Fruit fly (Drosophila melanogaster): ENCODE measurements around the gene CG2162.
A peak's percentile ranks its signal among the peaks of the same experiment; 100 is the strongest.

Gene CG2162

DNA sequence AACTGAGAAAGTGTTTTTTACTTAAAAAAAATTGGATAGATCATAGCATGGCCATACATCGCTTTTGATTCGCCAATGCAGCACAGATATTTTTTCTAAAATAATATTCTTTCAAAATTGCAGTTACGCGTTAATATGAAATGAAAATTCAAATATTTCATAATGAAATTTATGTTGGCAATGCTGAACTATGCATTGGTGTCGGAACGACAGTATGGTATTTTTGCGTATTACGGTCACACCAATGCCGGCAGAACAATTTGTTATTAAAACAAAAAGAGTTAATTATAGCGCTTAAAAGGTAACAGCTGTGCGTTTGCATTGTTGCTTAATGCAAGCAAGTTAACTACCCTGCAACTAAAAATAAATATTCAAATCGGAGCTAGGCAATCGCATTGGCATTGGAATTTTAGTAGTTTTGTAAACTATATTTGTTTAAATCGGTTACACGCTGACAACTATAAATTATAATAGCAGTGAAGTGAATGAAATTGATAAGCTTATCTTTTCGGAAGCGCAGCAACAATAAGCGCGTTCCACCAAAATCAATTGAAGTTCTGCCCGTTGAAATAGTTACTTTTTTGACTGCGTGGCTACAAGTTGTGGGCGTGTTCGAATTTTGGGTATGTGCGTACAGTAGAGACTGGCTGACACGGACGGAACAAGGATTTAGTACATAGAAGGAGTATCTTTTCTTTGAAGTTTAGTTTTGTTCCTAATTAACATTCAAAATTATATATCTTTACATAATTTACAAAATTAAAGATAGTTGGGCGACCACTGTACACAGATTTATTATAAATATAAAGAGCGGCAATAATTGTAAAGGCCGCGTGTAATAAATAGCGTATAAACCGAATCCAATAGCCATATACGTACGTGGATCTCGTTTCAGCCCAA is 7.4 kb downstream of the CG2162 start, which contains the start of gene Prx4 (continued):
- TF ChIP-seq CG4730 (GFP tag; IDR thresholded peaks at IDR 0.05) (peak; percentile 54; the same call in 1 of the 2 replicates), MESR4 (GFP tag; optimal IDR thresholded peaks at IDR 0.05) (peak; percentile 20), ind (GFP tag; optimal IDR thresholded peaks at IDR 0.05) (peak; percentile 59), ato (GFP tag; IDR thresholded peaks at IDR 0.05; ENCODE audit: partially characterized antibody) (no peak), CG2116 (GFP tag; optimal IDR thresholded peaks at IDR 0.05) (no peak), hkb (optimal IDR thresholded peaks at IDR 0.05) (no peak), hkb (GFP tag; IDR thresholded peaks at IDR 0.05) (peak; percentile 78), CG17186 (GFP tag; optimal IDR thresholded peaks at IDR 0.05) (no peak), bcd (GFP tag; optimal IDR thresholded peaks at IDR 0.05) (peak; percentile 61), CG13287 (GFP tag; IDR thresholded peaks at IDR 0.05; ENCODE audit: partially characterized antibody) (no peak; the same call in 1 of the 2 replicates), CG12219 (GFP tag; optimal IDR thresholded peaks at IDR 0.05) (peak; percentile 30), ttk (GFP tag; IDR thresholded peaks at IDR 0.05) (peak; percentile 71), CG11456 (GFP tag; IDR thresholded peaks at IDR 0.05) (peak; percentile 81), Sox100B (GFP tag; optimal IDR thresholded peaks at IDR 0.05) (peak; percentile 49), CG18262 (tag; optimal IDR thresholded peaks at IDR 0.05) (peak; percentile 71), tio (GFP tag; optimal IDR thresholded peaks at IDR 0.05) (peak; percentile 39), oc (tag; optimal IDR thresholded peaks at IDR 0.05) (peak; percentile 27), CG10654 (GFP tag; optimal IDR thresholded peaks at IDR 0.05) (peak; percentile 39), Dip2 (GFP tag; IDR thresholded peaks at IDR 0.05) (no peak), dmrt11E (tag; optimal IDR thresholded peaks at IDR 0.05) (peak; percentile 61), Atf3 (GFP tag; optimal IDR thresholded peaks at IDR 0.05) (no peak), corto (GFP tag; optimal IDR thresholded peaks at IDR 0.05) (peak; percentile 46), kni (GFP tag; optimal IDR thresholded peaks at IDR 0.05) (no peak), gcm (GFP tag; optimal IDR thresholded peaks at IDR 0.05) (peak; percentile 50), Mes4 (GFP tag; optimal IDR thresholded peaks at IDR 0.05) (peak; percentile 0), gcm2 (GFP tag; optimal IDR thresholded peaks at IDR 0.05) (no peak), gsb-n (tag; optimal IDR thresholded peaks at IDR 0.05) (peak; percentile 72), CG10366 (GFP tag; IDR thresholded peaks at IDR 0.05) (peak; percentile 81), H15 (GFP tag; IDR thresholded peaks at IDR 0.05) (peak; percentile 57; the same call in 2 of the 3 replicates), fd102C (GFP tag; optimal IDR thresholded peaks at IDR 0.05) (peak; percentile 4), jigr1 (GFP tag; IDR thresholded peaks at IDR 0.05) (0 out of 3 replicates have a peak, but pooled peaks have one; percentile 22), sd (tag; optimal IDR thresholded peaks at IDR 0.05) (peak; percentile 50), schlank (tag; optimal IDR thresholded peaks at IDR 0.05) (peak; percentile 33), Ssrp (tag; optimal IDR thresholded peaks at IDR 0.05) (peak; percentile 53), Opbp (GFP tag; IDR thresholded peaks at IDR 0.05; ENCODE audit: partially characterized antibody) (no peak), CG10462 (GFP tag; optimal IDR thresholded peaks at IDR 0.05) (no peak), CG4404 (GFP tag; IDR thresholded peaks at IDR 0.05) (0 out of 2 replicates have a peak, but pooled peaks have one; percentile 36), Poxn (GFP tag; IDR thresholded peaks at IDR 0.05) (peak; percentile 19; the same call in 1 of the 2 replicates), CG8924 (tag; optimal IDR thresholded peaks at IDR 0.05) (peak; percentile 91), CG13123 (GFP tag; optimal IDR thresholded peaks at IDR 0.05) (no peak), toy (GFP tag; IDR thresholded peaks at IDR 0.05) (no peak), nau (GFP tag; optimal IDR thresholded peaks at IDR 0.05) (peak; percentile 65), z (GFP tag; IDR thresholded peaks at IDR 0.05) (no peak), CG1529 (GFP tag; optimal IDR thresholded peaks at IDR 0.05) (peak; percentile 32), CG32532 (GFP tag; IDR thresholded peaks at IDR 0.05) (peak; percentile 84), cg (GFP tag; optimal IDR thresholded peaks at IDR 0.05) (no peak), CG17612 (GFP tag; IDR thresholded peaks at IDR 0.05) (no peak), grau (tag; optimal IDR thresholded peaks at IDR 0.05) (peak; percentile 96), CG7928 (GFP tag; optimal IDR thresholded peaks at IDR 0.05) (peak; percentile 19)
